Worm (Caenorhabditis elegans) whole organism, L1 larva: ENCODE results near the gene T22B2.1.

Source experiments
- aha-1 ChIP-seq: fragments of 150-350 bp; optimal IDR thresholded peaks from 2 replicates; lab custom pipeline; 2014; ENCODE audit warnings: missing biosample characterization, missing genetic modification characterization
- aly-2 ChIP-seq: fragments of 150-350 bp; optimal IDR thresholded peaks from 2 replicates; lab custom pipeline; 2014; ENCODE audit warnings: missing biosample characterization, missing genetic modification characterization
- ces-1 ChIP-seq: fragments of 150-350 bp; optimal IDR thresholded peaks from 2 replicates; lab custom pipeline; 2014; ENCODE audit warnings: missing biosample characterization, missing genetic modification reagents, missing genetic modification characterization
- efl-3 ChIP-seq: fragments of 200-800 bp; sonication (Bioruptor generic); optimal IDR thresholded peaks from 2 replicates; lab custom pipeline; 2018; ENCODE audit warnings: mild to moderate bottlenecking, missing genetic modification characterization, missing compliant biosample characterization
- elt-2 ChIP-seq: sonication (generic microtip); optimal IDR thresholded peaks from 2 replicates; lab custom pipeline; 2016; ENCODE audit warnings: missing genetic modification characterization, mild to moderate bottlenecking, inconsistent platforms, missing compliant biosample characterization, missing genetic modification reagents
- elt-3 ChIP-seq, 6 experiments: fragments of 150-350 bp in 1 of 6; sonication (generic microtip); optimal IDR thresholded peaks; 2 replicates each; lab custom pipeline; 2017 to 2018; ENCODE audit warnings: missing biosample characterization in 6 of 6, missing genetic modification characterization in 6 of 6, inconsistent platforms in 1 of 6
- lin-15B ChIP-seq: fragments of 150-350 bp; sonication (generic microtip); optimal IDR thresholded peaks from 3 replicates; lab custom pipeline; 2014; ENCODE audit warnings: missing biosample characterization, missing genetic modification characterization
- lin-39 ChIP-seq: fragments of 150-350 bp; optimal IDR thresholded peaks from 2 replicates; lab custom pipeline; 2014; ENCODE audit warnings: missing biosample characterization, missing genetic modification reagents, missing genetic modification characterization
- nhr-11 ChIP-seq: fragments of 150-350 bp; optimal IDR thresholded peaks from 2 replicates; lab custom pipeline; 2014; ENCODE audit warnings: missing biosample characterization, missing genetic modification characterization
- nhr-237 ChIP-seq: fragments of 150-350 bp; optimal IDR thresholded peaks from 2 replicates; lab custom pipeline; 2014; ENCODE audit warnings: missing biosample characterization, missing genetic modification characterization
- nhr-76 ChIP-seq: sonication (generic microtip); optimal IDR thresholded peaks from 2 replicates; lab custom pipeline; 2017; ENCODE audit warnings: missing biosample characterization, missing genetic modification characterization
- sptf-1 ChIP-seq: fragments of 150-350 bp; optimal IDR thresholded peaks from 2 replicates; lab custom pipeline; 2014; ENCODE audit warnings: missing biosample characterization, missing genetic modification characterization
- unc-62 ChIP-seq: fragments of 150-350 bp; optimal IDR thresholded peaks from 2 replicates; lab custom pipeline; 2014; ENCODE audit warnings: missing biosample characterization, missing genetic modification reagents, missing genetic modification characterization
- zag-1 ChIP-seq: fragments of 150-350 bp; optimal IDR thresholded peaks from 2 replicates; lab custom pipeline; 2014; ENCODE audit warnings: missing biosample characterization, missing genetic modification characterization

DNA sequence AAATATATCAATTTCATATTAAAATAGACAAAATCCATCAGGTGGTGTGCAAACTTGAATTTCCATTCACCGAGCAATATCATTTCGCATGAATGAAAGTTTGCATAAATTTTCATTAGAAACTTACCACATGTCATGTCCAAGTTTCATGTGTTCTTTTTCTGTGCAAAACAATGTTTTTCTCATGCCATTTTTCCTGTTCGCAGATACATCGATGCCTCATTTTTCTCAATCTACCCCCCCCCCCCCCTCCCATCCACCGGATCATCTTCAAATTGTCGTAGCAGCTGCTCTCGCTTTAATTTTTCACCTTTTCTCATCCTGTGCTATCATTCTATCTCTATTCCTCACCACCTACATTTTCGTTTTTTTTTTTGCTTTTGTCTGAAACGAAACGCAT, 13.1 kb downstream of the T22B2.1 start, which contains the start of gene T19D2.3:
- TF ChIP-seq elt-2 (tag; lab: Kevin White, UChicago) = no peak
- TF ChIP-seq nhr-11 = no peak
- no peak for TF ChIP-seq nhr-76
- no peak for TF ChIP-seq elt-3 (tag; optimal IDR thresholded peaks at IDR 0.05; lab: Kevin White, UChicago)
- no peak for TF ChIP-seq lin-39 (tag; lab: Kevin White, UChicago)
- no peak for TF ChIP-seq nhr-237 (tag; lab: Kevin White, UChicago)
- TF ChIP-seq zag-1 (tag; lab: Kevin White, UChicago) = no peak
- TF ChIP-seq lin-15B (tag; lab: Kevin White, UChicago) = no peak
- TF ChIP-seq sptf-1 = no peak
- no peak for TF ChIP-seq aha-1 (tag; lab: Kevin White, UChicago)
- TF ChIP-seq efl-3 (GFP tag; lab: Kevin White, UChicago) = no peak
- no peak for TF ChIP-seq unc-62 (GFP tag; lab: Kevin White, UChicago)
- TF ChIP-seq ces-1 = no peak
- TF ChIP-seq aly-2 (tag; lab: Kevin White, UChicago) = no peak
